Fruit fly (Drosophila melanogaster) whole organism, embryonic: ENCODE results near the gene Seipin.
A peak's percentile ranks its signal among the peaks of the same experiment; 100 is the strongest.

Experiments used
- Adf1 ChIP-seq: fragments of 200-800 bp; sonication (Bioruptor generic); IDR thresholded peaks from 2 replicates; pipeline ENCODE4 v1.3.6; 2022; ENCODE audit warnings: missing biosample characterization, missing genetic modification characterization
- Awh ChIP-seq: fragments of 200-800 bp; sonication (Bioruptor generic); IDR thresholded peaks from 2 replicates; pipeline ENCODE4, ENCODE4 v1.3.6; 2022; ENCODE audit warnings: missing biosample characterization, missing genetic modification characterization
- Bdp1 ChIP-seq: fragments of 200-800 bp; sonication (Bioruptor generic); optimal IDR thresholded peaks from 3 replicates; lab custom pipeline; 2016; ENCODE audit warnings: missing biosample characterization, missing genetic modification characterization
- Blimp-1 ChIP-seq: fragments of 200-800 bp; sonication (Bioruptor generic); optimal IDR thresholded peaks from 3 replicates; lab custom pipeline; 2018; ENCODE audit warnings: missing biosample characterization, missing genetic modification characterization, mild to moderate bottlenecking, moderate library complexity, missing genetic modification reagents
- C15 ChIP-seq: fragments of 200-800 bp; sonication (Bioruptor generic); IDR thresholded peaks from 3 replicates; pipeline ENCODE4 v1.3.6; 2022; ENCODE audit warnings: missing biosample characterization, missing genetic modification characterization
- CG10147 ChIP-seq: fragments of 200-800 bp; sonication (Bioruptor generic); optimal IDR thresholded peaks from 2 replicates; lab custom pipeline; 2019; ENCODE audit warnings: missing biosample characterization, mild to moderate bottlenecking, missing genetic modification characterization, moderate library complexity
- CG10267 ChIP-seq: fragments of 200-800 bp; sonication (Bioruptor generic); optimal IDR thresholded peaks from 2 replicates; lab custom pipeline; 2018; ENCODE audit warnings: missing biosample characterization, mild to moderate bottlenecking, missing genetic modification characterization, moderate library complexity
- CG11696 ChIP-seq: fragments of 200-800 bp; sonication (Bioruptor generic); IDR thresholded peaks from 2 replicates; pipeline ENCODE4 v1.3.6; 2022; ENCODE audit warnings: missing biosample characterization, missing genetic modification characterization
- CG11723 ChIP-seq: fragments of 200-800 bp; sonication (Bioruptor generic); optimal IDR thresholded peaks from 2 replicates; lab custom pipeline; 2017; ENCODE audit warnings: missing biosample characterization, mild to moderate bottlenecking, missing genetic modification characterization
- CG14014 ChIP-seq: fragments of 200-800 bp; sonication (Bioruptor generic); IDR thresholded peaks from 2 replicates; pipeline ENCODE4 v1.3.6; 2022; ENCODE audit warnings: missing biosample characterization, missing genetic modification characterization
- CG14710 ChIP-seq: fragments of 200-800 bp; sonication (Bioruptor generic); optimal IDR thresholded peaks from 3 replicates; lab custom pipeline; 2019; ENCODE audit warnings: missing biosample characterization, mild to moderate bottlenecking, missing genetic modification characterization, moderate library complexity
- CG1529 ChIP-seq: fragments of 200-800 bp; sonication (Bioruptor generic); optimal IDR thresholded peaks from 3 replicates; lab custom pipeline; 2018; ENCODE audit warnings: missing biosample characterization, missing genetic modification characterization
- CG16813 ChIP-seq: fragments of 200-800 bp; sonication (Bioruptor generic); IDR thresholded peaks from 3 replicates; pipeline ENCODE4 v1.3.6; 2022; ENCODE audit warnings: missing biosample characterization, missing genetic modification characterization; ENCODE audit not compliant: partially characterized antibody
- CG17328 ChIP-seq: fragments of 200-800 bp; sonication (Bioruptor generic); IDR thresholded peaks from 2 replicates; pipeline ENCODE4 v1.3.6; 2022; ENCODE audit warnings: missing biosample characterization, missing genetic modification characterization
- CG2129 ChIP-seq: fragments of 200-800 bp; sonication (Bioruptor generic); IDR thresholded peaks from 2 replicates; pipeline ENCODE4 v1.3.6; 2022; ENCODE audit warnings: missing biosample characterization, missing genetic modification characterization; ENCODE audit not compliant: partially characterized antibody
- CG34422 ChIP-seq: fragments of 200-800 bp; sonication (Bioruptor generic); IDR thresholded peaks from 3 replicates; pipeline ENCODE4 v1.3.6; 2022; ENCODE audit warnings: missing biosample characterization, missing genetic modification characterization
- CG3838 ChIP-seq: fragments of 200-800 bp; sonication (Bioruptor generic); optimal IDR thresholded peaks from 3 replicates; lab custom pipeline; 2016; ENCODE audit warnings: missing biosample characterization, missing genetic modification characterization
- CG4360 ChIP-seq: fragments of 200-800 bp; sonication (Bioruptor generic); IDR thresholded peaks from 2 replicates; pipeline ENCODE4 v1.3.6; 2022; ENCODE audit warnings: missing biosample characterization, missing genetic modification characterization
- CG4707 ChIP-seq: fragments of 200-800 bp; sonication (Bioruptor generic); optimal IDR thresholded peaks from 2 replicates; lab custom pipeline; 2018; ENCODE audit warnings: missing biosample characterization, mild to moderate bottlenecking, missing genetic modification characterization, moderate library complexity
- CG6654 ChIP-seq: fragments of 200-800 bp; sonication (Bioruptor generic); optimal IDR thresholded peaks from 2 replicates; lab custom pipeline; 2017; ENCODE audit warnings: missing biosample characterization, mild to moderate bottlenecking, missing genetic modification characterization
- CG6791 ChIP-seq: fragments of 200-800 bp; sonication (Bioruptor generic); IDR thresholded peaks from 3 replicates; pipeline ENCODE4 v1.3.6; 2022; ENCODE audit warnings: missing biosample characterization, missing genetic modification characterization; ENCODE audit not compliant: partially characterized antibody
- CG7987 ChIP-seq: fragments of 200-800 bp; sonication (Bioruptor generic); optimal IDR thresholded peaks from 2 replicates; lab custom pipeline; 2018; ENCODE audit warnings: missing biosample characterization, mild to moderate bottlenecking, missing genetic modification characterization, moderate library complexity
- Chrac-16 ChIP-seq: fragments of 200-800 bp; sonication (Bioruptor generic); optimal IDR thresholded peaks from 3 replicates; lab custom pipeline; 2016; ENCODE audit warnings: missing biosample characterization, missing genetic modification characterization
- Deaf1 ChIP-seq: fragments of 200-800 bp; optimal IDR thresholded peaks from 3 replicates; lab custom pipeline; 2019; ENCODE audit warnings: missing biosample characterization, mild to moderate bottlenecking, missing genetic modification characterization, moderate library complexity
- Doc3 ChIP-seq: fragments of 200-800 bp; sonication (Bioruptor generic); IDR thresholded peaks from 3 replicates; pipeline ENCODE4 v1.3.6; 2022; ENCODE audit warnings: missing biosample characterization, missing genetic modification characterization; ENCODE audit not compliant: partially characterized antibody
- Dp ChIP-seq: fragments of 200-800 bp; sonication (Bioruptor generic); optimal IDR thresholded peaks from 2 replicates; lab custom pipeline; 2018; ENCODE audit warnings: missing biosample characterization, mild to moderate bottlenecking, missing genetic modification characterization, moderate library complexity
- E2f2 ChIP-seq: fragments of 200-800 bp; sonication (Bioruptor generic); IDR thresholded peaks from 2 replicates; pipeline ENCODE4 v1.3.6; 2022; ENCODE audit warnings: missing biosample characterization, missing genetic modification characterization
- MESR4 ChIP-seq: fragments of 200-800 bp; sonication (Bioruptor generic); optimal IDR thresholded peaks from 2 replicates; lab custom pipeline; 2018; ENCODE audit warnings: missing biosample characterization, mild to moderate bottlenecking, missing genetic modification characterization, moderate library complexity
- NC2β ChIP-seq: fragments of 200-800 bp; sonication (Bioruptor generic); optimal IDR thresholded peaks from 2 replicates; lab custom pipeline; 2016; ENCODE audit warnings: missing biosample characterization, missing genetic modification characterization
- NFAT ChIP-seq: fragments of 200-800 bp; sonication (Bioruptor generic); IDR thresholded peaks from 2 replicates; pipeline ENCODE4 v1.3.6; 2022; ENCODE audit warnings: missing biosample characterization, missing genetic modification characterization
- Ptx1 ChIP-seq: fragments of 200-800 bp; sonication (Bioruptor generic); IDR thresholded peaks from 2 replicates; pipeline ENCODE4 v1.3.6; 2022; ENCODE audit warnings: missing biosample characterization, missing genetic modification characterization
- Six4 ChIP-seq: fragments of 200-800 bp; sonication (Bioruptor generic); optimal IDR thresholded peaks from 2 replicates; lab custom pipeline; 2016; ENCODE audit warnings: missing biosample characterization, missing genetic modification characterization
- Tbp ChIP-seq: fragments of >200 bp; optimal IDR thresholded peaks from 2 replicates; lab custom pipeline; 2018; ENCODE audit warnings: missing biosample characterization, missing genetic modification characterization
- bcd ChIP-seq: fragments of 200-800 bp; sonication (Bioruptor generic); optimal IDR thresholded peaks from 2 replicates; lab custom pipeline; 2017; ENCODE audit warnings: missing biosample characterization, mild to moderate bottlenecking, missing genetic modification characterization
- cg ChIP-seq: fragments of 200-800 bp; sonication (Bioruptor generic); optimal IDR thresholded peaks from 3 replicates; lab custom pipeline; 2019; ENCODE audit warnings: missing biosample characterization, mild to moderate bottlenecking, missing genetic modification characterization, moderate library complexity
- chinmo ChIP-seq: fragments of 200-800 bp; sonication (Bioruptor generic); IDR thresholded peaks from 4 replicates; pipeline ENCODE4 v1.3.6; 2022; ENCODE audit warnings: missing biosample characterization, missing genetic modification characterization; ENCODE audit not compliant: partially characterized antibody
- corto ChIP-seq: fragments of 200-800 bp; sonication (Bioruptor generic); optimal IDR thresholded peaks from 2 replicates; lab custom pipeline; 2016; ENCODE audit warnings: missing biosample characterization, mild to moderate bottlenecking, missing genetic modification characterization, moderate library complexity
- dan ChIP-seq: fragments of 200-800 bp; sonication (Bioruptor generic); IDR thresholded peaks from 2 replicates; pipeline ENCODE4 v1.3.6; 2022; ENCODE audit warnings: missing biosample characterization, missing genetic modification characterization
- danr ChIP-seq: fragments of 200-800 bp; sonication (Bioruptor generic); IDR thresholded peaks from 2 replicates; pipeline ENCODE4 v1.3.6; 2022; ENCODE audit warnings: missing biosample characterization, missing genetic modification characterization
- dm ChIP-seq: fragments of 200-800 bp; sonication (Bioruptor generic); optimal IDR thresholded peaks from 3 replicates; lab custom pipeline; 2016; ENCODE audit warnings: missing biosample characterization, missing genetic modification characterization
- dpn ChIP-seq, 2 experiments: fragments of 200-800 bp; sonication (Bioruptor generic); optimal IDR thresholded peaks; 3 replicates each; lab custom pipeline; 2016; ENCODE audit warnings: missing biosample characterization in 2 of 2, missing genetic modification characterization in 2 of 2
- gro ChIP-seq: fragments of 200-800 bp; sonication (Bioruptor generic); optimal IDR thresholded peaks from 2 replicates; lab custom pipeline; 2016; ENCODE audit warnings: missing biosample characterization, missing genetic modification characterization
- ham ChIP-seq: fragments of 200-800 bp; sonication (Bioruptor generic); IDR thresholded peaks from 2 replicates; pipeline ENCODE4 v1.3.6; 2022; ENCODE audit warnings: missing biosample characterization, missing genetic modification characterization
- row ChIP-seq: fragments of 200-800 bp; sonication (Bioruptor generic); IDR thresholded peaks from 3 replicates; pipeline ENCODE4 v1.3.6; 2022; ENCODE audit warnings: missing biosample characterization, missing genetic modification characterization
- shn ChIP-seq: fragments of 200-800 bp; sonication (Bioruptor generic); optimal IDR thresholded peaks from 3 replicates; lab custom pipeline; 2016; ENCODE audit warnings: missing biosample characterization, missing genetic modification characterization
- sima ChIP-seq: fragments of 200-800 bp; sonication (Bioruptor generic); optimal IDR thresholded peaks from 2 replicates; lab custom pipeline; 2016; ENCODE audit warnings: missing biosample characterization, missing genetic modification characterization
- sqz ChIP-seq: fragments of 200-800 bp; sonication (Bioruptor generic); optimal IDR thresholded peaks from 3 replicates; lab custom pipeline; 2018; ENCODE audit warnings: missing biosample characterization, mild to moderate bottlenecking, missing genetic modification characterization
- unc-4 ChIP-seq: fragments of 200-800 bp; sonication (Bioruptor generic); IDR thresholded peaks from 2 replicates; pipeline ENCODE4 v1.3.6; 2022; ENCODE audit warnings: missing biosample characterization, missing genetic modification characterization; ENCODE audit not compliant: partially characterized antibody

Gene Seipin

DNA sequence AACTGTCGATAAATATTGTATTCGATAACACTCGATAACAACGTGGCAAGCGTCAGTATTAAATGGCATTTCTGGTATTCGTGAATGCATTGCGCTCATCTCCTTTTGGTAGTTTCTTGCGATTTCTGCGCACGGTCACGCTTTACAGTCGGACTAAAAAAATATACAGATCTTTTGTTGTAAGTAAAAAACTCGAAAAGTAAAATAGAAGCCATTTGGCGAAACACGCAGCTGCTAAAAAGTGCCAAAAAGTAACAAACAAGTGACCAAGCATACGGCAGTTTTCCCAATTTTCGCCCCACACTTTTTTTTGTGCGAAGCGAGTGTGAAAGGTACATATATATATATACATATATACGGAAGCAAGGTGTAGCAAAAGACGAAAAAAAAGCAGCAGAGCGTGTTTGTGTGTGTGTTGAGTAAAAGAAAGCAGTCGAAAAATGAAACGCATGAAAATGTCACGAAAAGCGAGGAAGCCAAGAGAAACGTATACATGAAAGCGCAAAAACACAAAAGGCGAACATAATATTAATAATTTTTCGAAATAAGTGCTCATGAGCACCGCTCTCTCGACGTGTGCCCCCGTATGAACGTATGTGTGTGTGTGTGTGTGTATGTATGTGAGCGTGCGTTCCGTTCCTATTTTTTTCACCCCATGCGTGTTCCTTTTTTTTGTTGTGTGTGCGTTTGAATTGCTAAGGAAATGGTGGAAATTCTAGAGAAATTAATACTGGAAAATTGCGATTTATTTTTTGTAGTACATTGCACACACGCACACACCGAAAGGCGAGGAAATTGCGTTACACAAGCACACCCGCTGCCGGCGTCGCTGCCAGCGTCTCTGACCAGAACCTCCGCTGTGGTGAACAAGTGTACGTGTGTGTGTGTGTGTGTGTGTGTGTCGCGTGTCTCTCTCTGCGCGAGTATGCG is 14.5 kb downstream of the Seipin start, which contains the start of gene sgg (continued):
- TF ChIP-seq Doc3 (GFP tag; lab: Robert Waterston, UW) = no peak
- no peak for TF ChIP-seq CG1529 (GFP tag; lab: Kevin White, UChicago)
- TF ChIP-seq E2f2 = 0 out of 2 replicates have a peak, but pooled peaks have one; percentile 10
- TF ChIP-seq Awh (GFP tag; lab: Robert Waterston, UW) = no peak
- TF ChIP-seq ham (GFP tag; lab: Robert Waterston, UW) = no peak
- no peak for TF ChIP-seq bcd (GFP tag; lab: Kevin White, UChicago)
- no peak for TF ChIP-seq CG3838 (GFP tag; lab: Kevin White, UChicago)
- TF ChIP-seq MESR4 (GFP tag; lab: Kevin White, UChicago) = peak; percentile 73
- no peak for TF ChIP-seq shn (GFP tag; lab: Kevin White, UChicago)
- no peak for TF ChIP-seq CG10147 (GFP tag; lab: Kevin White, UChicago)
- TF ChIP-seq CG6654 = no peak
- TF ChIP-seq corto (GFP tag; lab: Kevin White, UChicago) = no peak
- no peak for TF ChIP-seq CG16813 (GFP tag; lab: Robert Waterston, UW)
- TF ChIP-seq unc-4 (GFP tag; lab: Robert Waterston, UW) = peak; percentile 29; the same call in 1 of the 2 replicates
- TF ChIP-seq row = peak; percentile 9; the same call in 1 of the 3 replicates
- no peak for TF ChIP-seq CG2129 (GFP tag; lab: Robert Waterston, UW)
- no peak for TF ChIP-seq CG11723 (GFP tag; lab: Kevin White, UChicago)
- TF ChIP-seq dan (GFP tag; lab: Robert Waterston, UW) = no peak
- peak; percentile 94 for TF ChIP-seq cg (GFP tag; lab: Kevin White, UChicago)
- TF ChIP-seq C15 (GFP tag; lab: Robert Waterston, UW) = no peak
- peak; percentile 37 for TF ChIP-seq CG10267 (tag; lab: Kevin White, UChicago)
- no peak for TF ChIP-seq CG34422 (GFP tag; lab: Robert Waterston, UW)
- peak; percentile 97 for TF ChIP-seq Adf1 (GFP tag; lab: Robert Waterston, UW)
- TF ChIP-seq Tbp (GFP tag; lab: Kevin White, UChicago) = no peak
- TF ChIP-seq gro (GFP tag; lab: Kevin White, UChicago) = no peak
- TF ChIP-seq CG14014 = no peak
- TF ChIP-seq Six4 (GFP tag; lab: Kevin White, UChicago) = no peak
- peak; percentile 26 for TF ChIP-seq NC2β
- no peak for TF ChIP-seq Chrac-16
- TF ChIP-seq dpn (GFP tag; optimal IDR thresholded peaks at IDR 0.05; lab: Kevin White, UChicago) = no peak
- no peak for TF ChIP-seq Deaf1 (tag; lab: Kevin White, UChicago)
- peak; percentile 77 for TF ChIP-seq sqz (GFP tag; lab: Kevin White, UChicago)
- peak; percentile 9 for TF ChIP-seq CG7987 (GFP tag; lab: Kevin White, UChicago)
- TF ChIP-seq dm (GFP tag; lab: Kevin White, UChicago) = no peak
- no peak for TF ChIP-seq Bdp1 (GFP tag; lab: Kevin White, UChicago)
- no peak for TF ChIP-seq CG4707 (GFP tag; lab: Kevin White, UChicago)
- TF ChIP-seq Blimp-1 (GFP tag; lab: Kevin White, UChicago) = no peak
- TF ChIP-seq CG17328 (GFP tag; lab: Robert Waterston, UW) = no peak
- TF ChIP-seq CG14710 (tag; lab: Kevin White, UChicago) = peak; percentile 44
- 0 out of 4 replicates have a peak, but pooled peaks have one; percentile 53 for TF ChIP-seq chinmo
- TF ChIP-seq Ptx1 = no peak
- TF ChIP-seq CG4360 (GFP tag; lab: Robert Waterston, UW) = no peak
- no peak for TF ChIP-seq NFAT (GFP tag; lab: Robert Waterston, UW)
- TF ChIP-seq sima (GFP tag; lab: Kevin White, UChicago) = no peak
- TF ChIP-seq CG6791 (GFP tag; lab: Robert Waterston, UW) = peak; percentile 44
- TF ChIP-seq Dp = peak; percentile 51
- TF ChIP-seq CG11696 (GFP tag; lab: Robert Waterston, UW) = no peak
- TF ChIP-seq danr (GFP tag; lab: Robert Waterston, UW) = no peak
